Fruit fly (Drosophila melanogaster) S2 (cell line): Measurements from ENCODE around the gene Zwilch.

Experiments
- CG8478 ChIP-seq: fragments of >200 bp; optimal IDR thresholded peaks from 2 replicates; lab custom pipeline; 2018
- CTCF ChIP-seq, 2 experiments: fragments of >200 bp; optimal IDR thresholded peaks; 2 replicates each; lab custom pipeline; 2018

- TF ChIP-seq CTCF (optimal IDR thresholded peaks at IDR 0.05; lab: Kevin White, UChicago) = peak; percentile 55 to 58
- TF ChIP-seq CG8478 (lab: Kevin White, UChicago) = no peak
These were observed 7.5 kb upstream of the Zwilch start, which contains the start of gene CG12054 for dm6 chr3R:31220456-31221336.
